In genomic region chr3R:18169982-18170531, dm6 we compare ENCODE assay signal across 1 fruit fly cellular context.
TF ChIP-seq lines count a peak whose summit lies in the region.

No protein-coding gene starts in this region.

TF ChIP-seq in whole organism, embryonic, 481 proteins besides CTCF, POLR2A, EP300 and RAD21 (continued from another document):
- TF ChIP-seq CG7357 (GFP tag; IDR thresholded peaks at IDR 0.05; lab: Robert Waterston, UW): no peak
- TF ChIP-seq Hmx (GFP tag; optimal IDR thresholded peaks at IDR 0.05; lab: Kevin White, UChicago): no peak
- TF ChIP-seq Pdp1 (GFP tag; optimal IDR thresholded peaks at IDR 0.05; lab: Kevin White, UChicago): peak in 1 of 2 experiments; percentile 46
- TF ChIP-seq pros (GFP tag; optimal IDR thresholded peaks at IDR 0.05; lab: Kevin White, UChicago): peak; percentile 51
- TF ChIP-seq z (GFP tag; IDR thresholded peaks at IDR 0.05; lab: Robert Waterston, UW): 0 out of 3 replicates have a peak, but pooled peaks have one; percentile 61
- TF ChIP-seq CG11560 (tag; IDR thresholded peaks at IDR 0.05; lab: Robert Waterston, UW): no peak
- TF ChIP-seq crol (GFP tag; IDR thresholded peaks at IDR 0.05; lab: Robert Waterston, UW): peak; percentile 75
- TF ChIP-seq onecut (GFP tag; IDR thresholded peaks at IDR 0.05; lab: Robert Waterston, UW): no peak
- peak; percentile 31; the same call in 1 of the 2 replicates for TF ChIP-seq nerfin-2 (GFP tag; IDR thresholded peaks at IDR 0.05; lab: Robert Waterston, UW; ENCODE audit: partially characterized antibody)
- TF ChIP-seq Dek (tag; optimal IDR thresholded peaks at IDR 0.05; lab: Kevin White, UChicago): peak; percentile 0
- TF ChIP-seq chm (GFP tag; IDR thresholded peaks at IDR 0.05; lab: Robert Waterston, UW): 0 out of 2 replicates have a peak, but pooled peaks have one; percentile 9
- no peak for TF ChIP-seq E2f2 (GFP tag; IDR thresholded peaks at IDR 0.05; lab: Robert Waterston, UW)
- no peak for TF ChIP-seq vfl (GFP tag; optimal IDR thresholded peaks at IDR 0.05; lab: Kevin White, UChicago)
- TF ChIP-seq gro (GFP tag; optimal IDR thresholded peaks at IDR 0.05; lab: Kevin White, UChicago): peak; percentile 26
- TF ChIP-seq exex (tag; optimal IDR thresholded peaks at IDR 0.05; lab: Kevin White, UChicago): peak; percentile 95
- no peak for TF ChIP-seq cas (GFP tag; IDR thresholded peaks at IDR 0.05; lab: Robert Waterston, UW)
- TF ChIP-seq Trl (optimal IDR thresholded peaks at IDR 0.05; lab: Kevin White, UChicago): peak; percentile 75 to 76
- TF ChIP-seq Trl (GFP tag; optimal IDR thresholded peaks at IDR 0.05; lab: Kevin White, UChicago): no peak
- no peak for TF ChIP-seq CoRest (tag; optimal IDR thresholded peaks at IDR 0.05; lab: Kevin White, UChicago)
- TF ChIP-seq trh (GFP tag; optimal IDR thresholded peaks at IDR 0.05; lab: Kevin White, UChicago): no peak
- TF ChIP-seq Chrac-16 (GFP tag; optimal IDR thresholded peaks at IDR 0.05; lab: Kevin White, UChicago): no peak
- TF ChIP-seq CG30020 (tag; optimal IDR thresholded peaks at IDR 0.05; lab: Kevin White, UChicago): no peak
- TF ChIP-seq cg (GFP tag; optimal IDR thresholded peaks at IDR 0.05; lab: Kevin White, UChicago): peak; percentile 56
- no peak for TF ChIP-seq Ravus (GFP tag; IDR thresholded peaks at IDR 0.05; lab: Robert Waterston, UW)
- 0 out of 4 replicates have a peak, but pooled peaks have one; percentile 70 for TF ChIP-seq chinmo (GFP tag; IDR thresholded peaks at IDR 0.05; lab: Robert Waterston, UW; ENCODE audit: partially characterized antibody)
- TF ChIP-seq CG14710 (tag; optimal IDR thresholded peaks at IDR 0.05; lab: Kevin White, UChicago): no peak
- TF ChIP-seq insv (GFP tag; optimal IDR thresholded peaks at IDR 0.05; lab: Kevin White, UChicago): peak in 1 of 2 experiments; percentile 95
- TF ChIP-seq crc (GFP tag; optimal IDR thresholded peaks at IDR 0.05; lab: Kevin White, UChicago): no peak
- no peak for TF ChIP-seq CG12104 (GFP tag; optimal IDR thresholded peaks at IDR 0.05; lab: Kevin White, UChicago)
- TF ChIP-seq CG17829 (tag; optimal IDR thresholded peaks at IDR 0.05; lab: Kevin White, UChicago): no peak
- no peak for TF ChIP-seq schlank (tag; optimal IDR thresholded peaks at IDR 0.05; lab: Kevin White, UChicago)
- TF ChIP-seq Opbp (GFP tag; IDR thresholded peaks at IDR 0.05; lab: Robert Waterston, UW; ENCODE audit: partially characterized antibody): no peak
- TF ChIP-seq NK7.1 (GFP tag; optimal IDR thresholded peaks at IDR 0.05; lab: Kevin White, UChicago): no peak
- no peak for TF ChIP-seq CG12744 (GFP tag; optimal IDR thresholded peaks at IDR 0.05; lab: Kevin White, UChicago)
- TF ChIP-seq Dref (GFP tag; IDR thresholded peaks at IDR 0.05; lab: Robert Waterston, UW): no peak
- no peak for TF ChIP-seq trem (tag; optimal IDR thresholded peaks at IDR 0.05; lab: Kevin White, UChicago)
- no peak for TF ChIP-seq sens-2 (GFP tag; IDR thresholded peaks at IDR 0.05; lab: Robert Waterston, UW)
- no peak for TF ChIP-seq CG1602 (GFP tag; optimal IDR thresholded peaks at IDR 0.05; lab: Kevin White, UChicago)
- no peak for TF ChIP-seq CG5180 (GFP tag; optimal IDR thresholded peaks at IDR 0.05; lab: Kevin White, UChicago)
- TF ChIP-seq bbx (GFP tag; IDR thresholded peaks at IDR 0.05; lab: Robert Waterston, UW; ENCODE audit: partially characterized antibody): no peak
- TF ChIP-seq pzg (GFP tag; optimal IDR thresholded peaks at IDR 0.05; lab: Kevin White, UChicago): peak; percentile 3
- TF ChIP-seq Hand (GFP tag; optimal IDR thresholded peaks at IDR 0.05; lab: Kevin White, UChicago): no peak
- TF ChIP-seq corto (GFP tag; optimal IDR thresholded peaks at IDR 0.05; lab: Kevin White, UChicago): no peak
- no peak for TF ChIP-seq her (GFP tag; optimal IDR thresholded peaks at IDR 0.05; lab: Kevin White, UChicago)
- TF ChIP-seq CG1233 (GFP tag; optimal IDR thresholded peaks at IDR 0.05; lab: Kevin White, UChicago): no peak
- TF ChIP-seq Hmr (GFP tag; optimal IDR thresholded peaks at IDR 0.05; lab: Kevin White, UChicago): no peak
- peak; percentile 85 for TF ChIP-seq Elba2 (GFP tag; optimal IDR thresholded peaks at IDR 0.05; lab: Kevin White, UChicago)
- TF ChIP-seq ac (GFP tag; optimal IDR thresholded peaks at IDR 0.05; lab: Kevin White, UChicago): no peak
- TF ChIP-seq hbn (GFP tag; IDR thresholded peaks at IDR 0.05; lab: Robert Waterston, UW; ENCODE audit: partially characterized antibody): peak; percentile 27; the same call in 1 of the 2 replicates
- peak; percentile 73 for TF ChIP-seq lab (GFP tag; optimal IDR thresholded peaks at IDR 0.05; lab: Kevin White, UChicago)
- TF ChIP-seq MTF-1 (GFP tag; optimal IDR thresholded peaks at IDR 0.05; lab: Kevin White, UChicago; ENCODE audit: borderline replicate concordance): no peak
- peak; percentile 88 for TF ChIP-seq mirr (GFP tag; optimal IDR thresholded peaks at IDR 0.05; lab: Kevin White, UChicago)
- no peak for TF ChIP-seq Six4 (GFP tag; optimal IDR thresholded peaks at IDR 0.05; lab: Kevin White, UChicago)
- peak; percentile 20 for TF ChIP-seq kni (GFP tag; optimal IDR thresholded peaks at IDR 0.05; lab: Kevin White, UChicago)
- TF ChIP-seq Myb (GFP tag; optimal IDR thresholded peaks at IDR 0.05; lab: Kevin White, UChicago): no peak
- TF ChIP-seq pfk (GFP tag; optimal IDR thresholded peaks at IDR 0.05; lab: Kevin White, UChicago): no peak
- peak; percentile 25 for TF ChIP-seq CG2678 (tag; optimal IDR thresholded peaks at IDR 0.05; lab: Kevin White, UChicago)
- no peak for TF ChIP-seq Tbp (GFP tag; optimal IDR thresholded peaks at IDR 0.05; lab: Kevin White, UChicago)
- TF ChIP-seq CG10565 (GFP tag; optimal IDR thresholded peaks at IDR 0.05; lab: Kevin White, UChicago): no peak
- no peak for TF ChIP-seq seq (GFP tag; IDR thresholded peaks at IDR 0.05; lab: Robert Waterston, UW)
- TF ChIP-seq CG12769 (tag; optimal IDR thresholded peaks at IDR 0.05; lab: Kevin White, UChicago): peak; percentile 54
- TF ChIP-seq CG2116 (GFP tag; optimal IDR thresholded peaks at IDR 0.05; lab: Kevin White, UChicago): no peak
- no peak for TF ChIP-seq kay (GFP tag; optimal IDR thresholded peaks at IDR 0.05; lab: Kevin White, UChicago)
- TF ChIP-seq CG32767 (GFP tag; IDR thresholded peaks at IDR 0.05; lab: Robert Waterston, UW): no peak
- TF ChIP-seq TFAM (GFP tag; optimal IDR thresholded peaks at IDR 0.05; lab: Kevin White, UChicago): no peak
- no peak for TF ChIP-seq Gug (GFP tag; IDR thresholded peaks at IDR 0.05; lab: Robert Waterston, UW)
- no peak for TF ChIP-seq bigmax (GFP tag; optimal IDR thresholded peaks at IDR 0.05; lab: Kevin White, UChicago)
